Fruit fly (Drosophila melanogaster) whole organism, embryonic: ENCODE results near the gene MICU3.

ENCODE experiments used
- CG10209 ChIP-seq: fragments of 200-800 bp; sonication (Bioruptor generic); optimal IDR thresholded peaks from 3 replicates; lab custom pipeline; 2017; ENCODE audit warnings: missing biosample characterization, mild to moderate bottlenecking, missing genetic modification characterization, missing genetic modification reagents
- CG10654 ChIP-seq: fragments of 200-800 bp; sonication (Bioruptor generic); optimal IDR thresholded peaks from 2 replicates; lab custom pipeline; 2016; ENCODE audit warnings: missing biosample characterization, missing genetic modification characterization
- CG10979 ChIP-seq: fragments of 200-800 bp; sonication (Bioruptor generic); optimal IDR thresholded peaks from 2 replicates; lab custom pipeline; 2018; ENCODE audit warnings: missing biosample characterization, mild to moderate bottlenecking, missing genetic modification characterization, moderate library complexity
- CG12744 ChIP-seq: fragments of 200-800 bp; sonication (Bioruptor generic); optimal IDR thresholded peaks from 2 replicates; lab custom pipeline; 2016; ENCODE audit warnings: missing biosample characterization, missing genetic modification characterization
- CG14441 ChIP-seq: fragments of 200-800 bp; sonication (Bioruptor generic); IDR thresholded peaks from 2 replicates; pipeline ENCODE4 v1.3.6; 2022; ENCODE audit warnings: missing biosample characterization, missing genetic modification characterization
- CG15269 ChIP-seq: fragments of 200-800 bp; sonication (Bioruptor generic); optimal IDR thresholded peaks from 2 replicates; lab custom pipeline; 2018; ENCODE audit warnings: missing biosample characterization, mild to moderate bottlenecking, missing genetic modification characterization, moderate library complexity
- CG15479 ChIP-seq: fragments of 200-800 bp; sonication (Bioruptor generic); optimal IDR thresholded peaks from 3 replicates; lab custom pipeline; 2019; ENCODE audit warnings: missing biosample characterization, mild to moderate bottlenecking, missing genetic modification characterization, moderate library complexity
- CG1603 ChIP-seq: fragments of 200-800 bp; sonication (Bioruptor generic); optimal IDR thresholded peaks from 2 replicates; lab custom pipeline; 2019; ENCODE audit warnings: missing biosample characterization, mild to moderate bottlenecking, missing genetic modification characterization, moderate library complexity
- CG17802 ChIP-seq: fragments of 200-800 bp; sonication (Bioruptor generic); optimal IDR thresholded peaks from 2 replicates; lab custom pipeline; 2018; ENCODE audit warnings: missing biosample characterization, mild to moderate bottlenecking, missing genetic modification characterization, moderate library complexity
- CG32532 ChIP-seq: fragments of 200-800 bp; sonication (Bioruptor generic); IDR thresholded peaks from 2 replicates; pipeline ENCODE4 v1.3.6; 2022; ENCODE audit warnings: missing biosample characterization, missing genetic modification characterization
- CG3726 ChIP-seq: fragments of 200-800 bp; sonication (Bioruptor generic); IDR thresholded peaks from 3 replicates; pipeline ENCODE4, ENCODE4 v1.3.6; 2022; ENCODE audit warnings: missing biosample characterization, missing genetic modification characterization
- CG6654 ChIP-seq: fragments of 200-800 bp; sonication (Bioruptor generic); optimal IDR thresholded peaks from 2 replicates; lab custom pipeline; 2017; ENCODE audit warnings: missing biosample characterization, mild to moderate bottlenecking, missing genetic modification characterization
- CG6791 ChIP-seq: fragments of 200-800 bp; sonication (Bioruptor generic); IDR thresholded peaks from 3 replicates; pipeline ENCODE4 v1.3.6; 2022; ENCODE audit warnings: missing biosample characterization, missing genetic modification characterization; ENCODE audit not compliant: partially characterized antibody
- CG7372 ChIP-seq: fragments of 200-800 bp; sonication (Bioruptor generic); IDR thresholded peaks from 2 replicates; pipeline ENCODE4 v1.3.6; 2022; ENCODE audit warnings: missing biosample characterization, missing genetic modification characterization
- CG7786 ChIP-seq: fragments of 200-800 bp; sonication (Bioruptor generic); optimal IDR thresholded peaks from 2 replicates; lab custom pipeline; 2016; ENCODE audit warnings: missing biosample characterization, missing genetic modification characterization
- CG7963 ChIP-seq: fragments of 200-800 bp; sonication (Bioruptor generic); IDR thresholded peaks from 3 replicates; pipeline ENCODE4 v1.3.6; 2022; ENCODE audit warnings: missing biosample characterization, missing genetic modification characterization; ENCODE audit not compliant: partially characterized antibody
- CG8924 ChIP-seq: fragments of 200-800 bp; optimal IDR thresholded peaks from 3 replicates; lab custom pipeline; 2019; ENCODE audit warnings: missing biosample characterization, mild to moderate bottlenecking, missing genetic modification characterization, moderate library complexity
- CkIIα-i1 ChIP-seq: fragments of 200-800 bp; sonication (Bioruptor generic); IDR thresholded peaks from 2 replicates; pipeline ENCODE4 v1.3.6; 2022; ENCODE audit warnings: missing biosample characterization, missing genetic modification characterization
- D ChIP-seq, 2 experiments: fragments of 200-800 bp in 1 of 2; fragments of >200 bp in 1 of 2; sonication (Bioruptor generic) in 1 of 2; optimal IDR thresholded peaks; 2 replicates in 1 of 2; 3 replicates in 1 of 2; lab custom pipeline; 2017; ENCODE audit warnings: mild to moderate bottlenecking in 1 of 2, missing biosample characterization in 1 of 2, missing genetic modification characterization in 1 of 2, missing genetic modification reagents in 1 of 2
- Dad ChIP-seq: fragments of 200-800 bp; sonication (Bioruptor generic); optimal IDR thresholded peaks from 3 replicates; lab custom pipeline; 2016; ENCODE audit warnings: missing biosample characterization, missing genetic modification characterization
- HHEX ChIP-seq: fragments of 200-800 bp; sonication (Bioruptor generic); optimal IDR thresholded peaks from 3 replicates; lab custom pipeline; 2017; ENCODE audit warnings: missing biosample characterization, mild to moderate bottlenecking, missing genetic modification characterization, missing genetic modification reagents
- HLH4C ChIP-seq: fragments of 200-800 bp; sonication (Bioruptor generic); IDR thresholded peaks from 3 replicates; pipeline ENCODE4 v1.3.6; 2022; ENCODE audit warnings: missing biosample characterization, missing genetic modification characterization; ENCODE audit not compliant: partially characterized antibody
- Oaz ChIP-seq: fragments of 200-800 bp; sonication (Bioruptor generic); IDR thresholded peaks from 2 replicates; pipeline ENCODE4 v1.3.6; 2022; ENCODE audit warnings: missing biosample characterization, missing genetic modification characterization
- ac ChIP-seq: fragments of 200-800 bp; sonication (Bioruptor generic); optimal IDR thresholded peaks from 3 replicates; lab custom pipeline; 2017; ENCODE audit warnings: missing biosample characterization, mild to moderate bottlenecking, missing genetic modification characterization
- ato ChIP-seq: fragments of 200-800 bp; sonication (Bioruptor generic); IDR thresholded peaks from 2 replicates; pipeline ENCODE4 v1.3.6; 2022; ENCODE audit warnings: missing biosample characterization, missing genetic modification characterization; ENCODE audit not compliant: partially characterized antibody
- bigmax ChIP-seq: fragments of 200-800 bp; sonication (Bioruptor generic); optimal IDR thresholded peaks from 2 replicates; lab custom pipeline; 2018; ENCODE audit warnings: missing biosample characterization, mild to moderate bottlenecking, missing genetic modification characterization
- cad ChIP-seq: fragments of >200 bp; optimal IDR thresholded peaks from 2 replicates; lab custom pipeline; 2017; ENCODE audit warnings: missing biosample characterization, missing genetic modification characterization
- caup ChIP-seq: fragments of 200-800 bp; sonication (Bioruptor generic); optimal IDR thresholded peaks from 3 replicates; lab custom pipeline; 2017; ENCODE audit warnings: missing biosample characterization, mild to moderate bottlenecking, missing genetic modification characterization, moderate library complexity; ENCODE audit not compliant: severe bottlenecking
- chif ChIP-seq, 2 experiments: fragments of 200-800 bp; sonication (Bioruptor generic); optimal IDR thresholded peaks; 3 replicates each; lab custom pipeline; 2016; ENCODE audit warnings: missing biosample characterization in 2 of 2, missing genetic modification characterization in 2 of 2
- dysf ChIP-seq: fragments of 200-800 bp; sonication (Bioruptor generic); IDR thresholded peaks from 3 replicates; pipeline ENCODE4 v1.3.6; 2022; ENCODE audit warnings: missing biosample characterization, missing genetic modification characterization
- hb ChIP-seq: fragments of 200-800 bp; sonication (Bioruptor generic); IDR thresholded peaks from 3 replicates; pipeline ENCODE4 v1.3.6; 2022; ENCODE audit warnings: missing biosample characterization, missing genetic modification characterization; ENCODE audit not compliant: partially characterized antibody
- inv ChIP-seq: fragments of 200-800 bp; sonication (Bioruptor generic); IDR thresholded peaks from 2 replicates; pipeline ENCODE4 v1.3.6; 2022; ENCODE audit warnings: missing biosample characterization, missing genetic modification characterization; ENCODE audit not compliant: partially characterized antibody
- jumu ChIP-seq: fragments of 200-800 bp; sonication (Bioruptor generic); optimal IDR thresholded peaks from 3 replicates; lab custom pipeline; 2016; ENCODE audit warnings: missing biosample characterization, missing genetic modification characterization
- mirr ChIP-seq: fragments of 200-800 bp; sonication (Bioruptor generic); optimal IDR thresholded peaks from 3 replicates; lab custom pipeline; 2018; ENCODE audit warnings: missing biosample characterization, mild to moderate bottlenecking, missing genetic modification characterization
- nau ChIP-seq: fragments of 200-800 bp; sonication (Bioruptor generic); optimal IDR thresholded peaks from 3 replicates; lab custom pipeline; 2017; ENCODE audit warnings: missing biosample characterization, mild to moderate bottlenecking, missing genetic modification characterization, missing genetic modification reagents
- nerfin-1 ChIP-seq: fragments of 200-800 bp; sonication (Bioruptor generic); optimal IDR thresholded peaks from 3 replicates; lab custom pipeline; 2019; ENCODE audit warnings: missing biosample characterization, mild to moderate bottlenecking, missing genetic modification characterization, moderate library complexity
- shn ChIP-seq: fragments of 200-800 bp; sonication (Bioruptor generic); optimal IDR thresholded peaks from 3 replicates; lab custom pipeline; 2016; ENCODE audit warnings: missing biosample characterization, missing genetic modification characterization
- ssp ChIP-seq: fragments of 200-800 bp; sonication (Bioruptor generic); IDR thresholded peaks from 2 replicates; pipeline ENCODE4 v1.3.6; 2022; ENCODE audit warnings: missing biosample characterization, missing genetic modification characterization
- tgo ChIP-seq: fragments of 200-800 bp; sonication (Bioruptor generic); IDR thresholded peaks from 3 replicates; pipeline ENCODE4 v1.3.6; 2022; ENCODE audit warnings: missing biosample characterization, missing genetic modification characterization
- trh ChIP-seq: fragments of 200-800 bp; sonication (Bioruptor generic); optimal IDR thresholded peaks from 2 replicates; lab custom pipeline; 2016; ENCODE audit warnings: missing biosample characterization, missing genetic modification characterization
- zen2 ChIP-seq: fragments of 200-800 bp; sonication (Bioruptor generic); IDR thresholded peaks from 3 replicates; pipeline ENCODE4 v1.3.6; 2022; ENCODE audit warnings: missing biosample characterization, missing genetic modification characterization; ENCODE audit not compliant: partially characterized antibody

MICU3 gene

DNA sequence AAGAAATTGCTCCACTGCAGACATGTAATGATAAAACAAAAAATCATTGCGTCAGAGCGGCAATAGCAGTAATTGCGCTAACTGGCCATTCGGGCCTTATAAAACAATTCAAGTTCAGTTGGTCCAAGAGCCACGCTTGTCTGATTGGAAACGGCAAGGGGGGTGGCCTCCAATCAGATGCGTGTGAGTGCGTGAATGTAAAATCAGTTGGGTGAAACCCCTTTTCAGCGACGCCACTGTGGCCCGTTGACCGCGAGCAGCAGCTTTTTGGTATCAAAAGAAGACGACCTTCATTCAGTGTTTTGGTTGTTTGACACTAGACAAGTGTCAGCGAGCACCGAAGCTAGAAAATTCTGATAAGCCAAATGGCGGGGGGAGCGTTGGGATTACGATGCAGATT lies 55.2 kb downstream of the MICU3 start (continued):
- TF ChIP-seq mirr (GFP tag; lab: Kevin White, UChicago) (no peak), CG7372 (GFP tag; lab: Robert Waterston, UW) (no peak), cad (GFP tag; lab: Kevin White, UChicago) (no peak), CG7786 (no peak), CG14441 (peak; percentile 37; the same call in 1 of the 2 replicates), chif (GFP tag; optimal IDR thresholded peaks at IDR 0.05; lab: Kevin White, UChicago) (no peak), CG6791 (GFP tag; lab: Robert Waterston, UW) (no peak), Dad (GFP tag; lab: Kevin White, UChicago) (no peak), CG3726 (GFP tag; lab: Robert Waterston, UW) (no peak), CG1603 (tag; lab: Kevin White, UChicago) (no peak), trh (GFP tag; lab: Kevin White, UChicago) (no peak), Oaz (no peak), dysf (GFP tag; lab: Robert Waterston, UW) (peak; percentile 38; the same call in 2 of the 3 replicates), bigmax (no peak), nerfin-1 (tag; lab: Kevin White, UChicago) (no peak), nau (GFP tag; lab: Kevin White, UChicago) (no peak), CG7963 (GFP tag; lab: Robert Waterston, UW) (no peak), CG17802 (no peak), shn (GFP tag; lab: Kevin White, UChicago) (no peak), CkIIα-i1 (GFP tag; lab: Robert Waterston, UW) (no peak), CG6654 (GFP tag; lab: Kevin White, UChicago) (no peak), CG12744 (GFP tag; lab: Kevin White, UChicago) (no peak), D (optimal IDR thresholded peaks at IDR 0.05; lab: Kevin White, UChicago) (no peak), D (GFP tag; optimal IDR thresholded peaks at IDR 0.05; lab: Kevin White, UChicago) (no peak), ssp (GFP tag; lab: Robert Waterston, UW) (no peak), jumu (GFP tag; lab: Kevin White, UChicago) (no peak), HLH4C (GFP tag; lab: Robert Waterston, UW) (no peak), zen2 (GFP tag; lab: Robert Waterston, UW) (no peak), CG10979 (tag; lab: Kevin White, UChicago) (no peak), CG15269 (tag; lab: Kevin White, UChicago) (peak; percentile 64), CG32532 (GFP tag; lab: Robert Waterston, UW) (peak; percentile 47; the same call in 1 of the 2 replicates), CG8924 (tag; lab: Kevin White, UChicago) (no peak), ac (no peak), CG10654 (GFP tag; lab: Kevin White, UChicago) (no peak), caup (GFP tag; lab: Kevin White, UChicago) (peak; percentile 9), hb (GFP tag; lab: Robert Waterston, UW) (no peak), CG15479 (no peak), ato (GFP tag; lab: Robert Waterston, UW) (no peak), CG10209 (GFP tag; lab: Kevin White, UChicago) (no peak), HHEX (GFP tag; lab: Kevin White, UChicago) (no peak), inv (GFP tag; lab: Robert Waterston, UW) (no peak), tgo (peak; percentile 19; the same call in 1 of the 3 replicates)
